Fruit fly (Drosophila melanogaster): ENCODE measurements around the gene CG7131.

DNA sequence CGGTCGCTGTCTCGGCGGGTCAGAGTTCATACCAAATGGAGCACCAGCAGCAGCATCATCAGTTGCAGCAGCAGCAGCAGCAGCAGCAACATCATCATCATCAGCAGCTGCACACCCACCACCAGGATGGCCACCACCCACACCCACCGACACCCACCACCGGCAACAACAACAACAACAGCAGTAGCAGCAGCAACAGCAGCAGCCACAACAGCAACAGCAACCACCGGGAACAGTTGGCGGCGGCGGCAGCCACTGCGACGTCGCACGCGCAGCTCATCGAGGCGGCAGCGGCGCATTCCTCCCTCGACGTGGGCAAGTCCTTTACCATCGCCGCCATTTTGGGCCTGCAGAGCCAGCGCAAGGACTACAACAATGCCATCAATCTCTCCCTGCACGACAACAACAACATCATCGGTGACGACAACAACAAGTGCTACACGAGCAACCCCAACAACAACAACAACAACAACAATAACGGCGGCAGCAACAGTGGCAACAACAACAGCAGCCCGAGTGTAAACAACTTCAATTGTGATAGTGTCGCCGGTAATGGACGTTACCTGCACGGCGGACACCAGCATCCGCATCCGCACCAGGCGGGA, 18.7 kb downstream of the CG7131 start:
- TF ChIP-seq h (GFP tag; optimal IDR thresholded peaks at IDR 0.05) (no peak), jim (GFP tag; optimal IDR thresholded peaks at IDR 0.05) (no peak), usp (GFP tag; optimal IDR thresholded peaks at IDR 0.05) (no peak)

All from whole organism, wandering third instar larva.